Worm (Caenorhabditis elegans) whole organism, early embryonic: ENCODE data around the gene R11H6.5.

Experiments used
- B0310.2 ChIP-seq: sonication (generic microtip); optimal IDR thresholded peaks from 2 replicates; lab custom pipeline; 2016; ENCODE audit warnings: mild to moderate bottlenecking, missing genetic modification characterization, missing compliant biosample characterization
- aly-1 ChIP-seq: sonication (generic microtip); optimal IDR thresholded peaks from 2 replicates; lab custom pipeline; 2016; ENCODE audit warnings: missing genetic modification characterization, missing compliant biosample characterization
- ama-1 ChIP-seq: fragments of 150-350 bp; optimal IDR thresholded peaks from 2 replicates; lab custom pipeline; 2014
- ceh-13 ChIP-seq: fragments of 200-800 bp; sonication (Bioruptor generic); optimal IDR thresholded peaks from 2 replicates; lab custom pipeline; 2018; ENCODE audit warnings: mild to moderate bottlenecking, missing genetic modification characterization, missing compliant biosample characterization
- ets-7 ChIP-seq: sonication (generic microtip); optimal IDR thresholded peaks from 2 replicates; lab custom pipeline; 2016; ENCODE audit warnings: missing genotype, missing genetic modification characterization, missing compliant biosample characterization
- flt-1 ChIP-seq: fragments of 200-800 bp; sonication (Bioruptor generic); IDR thresholded peaks from 2 replicates; pipeline ENCODE4 v1.3.6; 2022; ENCODE audit warnings: missing genetic modification characterization, missing compliant biosample characterization
- hmbx-1 ChIP-seq: sonication (generic microtip); optimal IDR thresholded peaks from 2 replicates; lab custom pipeline; 2016; ENCODE audit warnings: mild to moderate bottlenecking, missing genetic modification characterization, missing compliant biosample characterization
- hmg-4 ChIP-seq: fragments of 200-800 bp; sonication (Bioruptor generic); optimal IDR thresholded peaks from 2 replicates; lab custom pipeline; 2018; ENCODE audit warnings: mild to moderate bottlenecking, missing genetic modification characterization, missing compliant biosample characterization
- hnd-1 ChIP-seq: sonication (generic microtip); optimal IDR thresholded peaks from 2 replicates; lab custom pipeline; 2016; ENCODE audit warnings: missing genetic modification characterization, missing compliant biosample characterization
- pes-1 ChIP-seq: fragments of 200-800 bp; sonication (Bioruptor generic); IDR thresholded peaks from 2 replicates; pipeline ENCODE4 v1.3.6; 2022; ENCODE audit warnings: missing genetic modification reagents, missing genetic modification characterization, missing compliant biosample characterization
- scrt-1 ChIP-seq: fragments of 200-800 bp; sonication (Bioruptor generic); IDR thresholded peaks from 2 replicates; pipeline ENCODE4 v1.3.6; 2022; ENCODE audit warnings: missing genetic modification characterization, missing compliant biosample characterization
- sea-1 ChIP-seq: fragments of 200-800 bp; sonication (Bioruptor generic); conservative IDR thresholded peaks from 2 replicates; pipeline ENCODE4 v1.3.6; 2022; ENCODE audit warnings: missing genetic modification characterization, missing compliant biosample characterization
- tbx-37 ChIP-seq: fragments of 200-800 bp; sonication (Bioruptor generic); conservative IDR thresholded peaks from 2 replicates; pipeline ENCODE4 v1.3.6; 2022; ENCODE audit warnings: missing genetic modification reagents, missing genetic modification characterization, missing compliant biosample characterization
- tra-4 ChIP-seq: sonication (generic microtip); optimal IDR thresholded peaks from 2 replicates; lab custom pipeline; 2017; ENCODE audit warnings: missing genetic modification characterization, missing compliant biosample characterization

- TF ChIP-seq scrt-1 (GFP tag; lab: Robert Waterston, UW): no peak
- no peak for TF ChIP-seq ama-1 (lab: Kevin White, UChicago)
- no peak for TF ChIP-seq aly-1 (tag; lab: Kevin White, UChicago)
- TF ChIP-seq flt-1 (GFP tag; lab: Robert Waterston, UW): no peak
- TF ChIP-seq tra-4 (tag; lab: Kevin White, UChicago): no peak
- no peak for TF ChIP-seq hnd-1 (tag; lab: Kevin White, UChicago)
- TF ChIP-seq ets-7: no peak
- TF ChIP-seq hmg-4: no peak
- TF ChIP-seq sea-1 (GFP tag; lab: Robert Waterston, UW): no peak
- no peak for TF ChIP-seq tbx-37
- TF ChIP-seq hmbx-1 (tag; lab: Kevin White, UChicago): no peak
- TF ChIP-seq ceh-13 (GFP tag; lab: Kevin White, UChicago): no peak
- no peak for TF ChIP-seq pes-1
- no peak for TF ChIP-seq B0310.2 (tag; lab: Kevin White, UChicago)
These were observed 28.7 kb upstream of the R11H6.5 start, which contains the start of gene C54G10.1 for ce11 chrV:14640769-14641168.
